Worm (Caenorhabditis elegans) whole organism, L3 larva: ENCODE results near the gene arrd-23.

Experiments used
- ZK546.5 ChIP-seq: sonication (generic microtip); optimal IDR thresholded peaks from 2 replicates; lab custom pipeline; 2017; ENCODE audit warnings: missing biosample characterization, missing genetic modification characterization
- elt-1 ChIP-seq: fragments of 150-350 bp; optimal IDR thresholded peaks from 2 replicates; lab custom pipeline; 2014; ENCODE audit warnings: missing biosample characterization, missing genetic modification characterization
- fkh-10 ChIP-seq: sonication (generic microtip); optimal IDR thresholded peaks from 2 replicates; lab custom pipeline; 2017; ENCODE audit warnings: missing biosample characterization, missing genetic modification reagents, missing genetic modification characterization
- nfya-1 ChIP-seq: sonication (generic microtip); optimal IDR thresholded peaks from 2 replicates; lab custom pipeline; 2017; ENCODE audit warnings: missing genetic modification characterization, mild to moderate bottlenecking, missing compliant biosample characterization, antibody characterized with exemption, moderate library complexity; ENCODE audit not compliant: insufficient read depth
- nhr-11 ChIP-seq: fragments of 150-350 bp; optimal IDR thresholded peaks from 2 replicates; lab custom pipeline; 2014; ENCODE audit warnings: missing biosample characterization, missing genetic modification characterization
- zag-1 ChIP-seq: fragments of 150-350 bp; optimal IDR thresholded peaks from 2 replicates; lab custom pipeline; 2014; ENCODE audit warnings: missing biosample characterization, missing genetic modification characterization
- ztf-11 ChIP-seq: fragments of 150-350 bp; optimal IDR thresholded peaks from 2 replicates; lab custom pipeline; 2014; ENCODE audit warnings: missing biosample characterization, missing genetic modification characterization

ce11 chrX:4914464-4914863 lies 28.7 kb downstream of the arrd-23 start:
- TF ChIP-seq zag-1: no peak
- TF ChIP-seq nhr-11 (tag; lab: Kevin White, UChicago): no peak
- no peak for TF ChIP-seq ztf-11 (tag; lab: Kevin White, UChicago)
- no peak for TF ChIP-seq elt-1
- TF ChIP-seq fkh-10 (GFP tag; lab: Kevin White, UChicago): no peak
- no peak for TF ChIP-seq nfya-1 (tag; lab: Kevin White, UChicago)
- TF ChIP-seq ZK546.5 (tag; lab: Kevin White, UChicago): no peak
